Fruit fly (Drosophila melanogaster): Measurements from ENCODE around the gene SPE.

The SPE gene

DNA sequence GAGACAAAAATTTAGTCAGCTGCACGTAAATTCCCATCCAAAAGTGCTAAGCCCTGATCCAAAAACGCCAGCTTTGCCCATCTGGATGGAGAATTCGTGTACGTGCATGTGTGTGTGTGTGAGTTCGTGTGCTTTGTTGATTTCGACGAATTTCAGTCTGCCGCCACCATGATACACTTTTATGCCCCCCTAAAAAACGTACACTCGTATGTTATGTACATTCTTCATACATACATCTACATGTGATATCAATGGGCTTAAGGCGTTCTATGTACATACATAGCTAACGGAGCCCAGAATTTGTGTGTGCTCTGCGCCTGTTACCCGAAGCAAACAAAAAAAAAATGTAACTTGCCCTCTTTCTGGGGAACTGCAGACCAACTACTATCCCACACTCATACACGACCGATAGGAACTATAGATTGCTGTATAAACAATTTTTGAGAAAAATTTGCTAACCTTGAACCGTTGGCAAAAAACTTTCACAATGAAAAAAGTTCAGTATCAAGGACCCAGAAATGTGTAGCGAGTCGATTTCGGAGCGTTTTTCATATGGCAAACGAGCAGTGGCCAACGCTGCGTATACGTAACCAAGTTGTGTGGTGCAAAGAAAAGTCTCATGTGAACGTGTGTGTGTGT, 39.8 kb downstream of the SPE start (continued):
- TF ChIP-seq knrl (GFP tag; IDR thresholded peaks at IDR 0.05; ENCODE audit: partially characterized antibody), result no peak
- no peak for TF ChIP-seq CG16815 (GFP tag; optimal IDR thresholded peaks at IDR 0.05)
- TF ChIP-seq rib (GFP tag; IDR thresholded peaks at IDR 0.05), result peak; percentile 67; the same call in 1 of the 2 replicates
- peak; percentile 38 for TF ChIP-seq D19A (tag; optimal IDR thresholded peaks at IDR 0.05)
- no peak for TF ChIP-seq Hr51 (GFP tag; optimal IDR thresholded peaks at IDR 0.05)
- peak; percentile 39 for TF ChIP-seq ATbp (GFP tag; optimal IDR thresholded peaks at IDR 0.05)
- TF ChIP-seq Tbp (GFP tag; optimal IDR thresholded peaks at IDR 0.05), result no peak
- no peak for TF ChIP-seq CG14441 (GFP tag; IDR thresholded peaks at IDR 0.05)
- TF ChIP-seq esg (GFP tag; conservative IDR thresholded peaks at IDR 0.05), result no peak
- TF ChIP-seq Dp (GFP tag; optimal IDR thresholded peaks at IDR 0.05), result no peak
- TF ChIP-seq CG16813 (GFP tag; IDR thresholded peaks at IDR 0.05; ENCODE audit: partially characterized antibody), result no peak
- no peak for TF ChIP-seq ato (GFP tag; IDR thresholded peaks at IDR 0.05; ENCODE audit: partially characterized antibody)
- TF ChIP-seq CG11093 (GFP tag; IDR thresholded peaks at IDR 0.05), result no peak
- peak; percentile 34 for TF ChIP-seq CG4328 (GFP tag; optimal IDR thresholded peaks at IDR 0.05)
- peak; percentile 13 for TF ChIP-seq CG9727 (GFP tag; optimal IDR thresholded peaks at IDR 0.05)
- TF ChIP-seq CG1233 (GFP tag; optimal IDR thresholded peaks at IDR 0.05), result peak; percentile 21
- TF ChIP-seq CG3847 (GFP tag; IDR thresholded peaks at IDR 0.05), result no peak
- peak; percentile 52 for TF ChIP-seq CG10431 (GFP tag; optimal IDR thresholded peaks at IDR 0.05)
- TF ChIP-seq Hey (tag; optimal IDR thresholded peaks at IDR 0.05), result peak; percentile 41
- no peak for TF ChIP-seq oc (tag; optimal IDR thresholded peaks at IDR 0.05)
- TF ChIP-seq CG3065 (GFP tag; optimal IDR thresholded peaks at IDR 0.05), result no peak
- no peak for TF ChIP-seq CG6791 (GFP tag; IDR thresholded peaks at IDR 0.05; ENCODE audit: partially characterized antibody)
- no peak for TF ChIP-seq CG12219 (GFP tag; optimal IDR thresholded peaks at IDR 0.05)
- TF ChIP-seq sug (tag; optimal IDR thresholded peaks at IDR 0.05), result peak; percentile 81
- TF ChIP-seq CG1792 (GFP tag; optimal IDR thresholded peaks at IDR 0.05), result no peak
- TF ChIP-seq CG7271 (tag; optimal IDR thresholded peaks at IDR 0.05), result no peak
- TF ChIP-seq usp (GFP tag; optimal IDR thresholded peaks at IDR 0.05), result no peak
- no peak for TF ChIP-seq eve (GFP tag; optimal IDR thresholded peaks at IDR 0.05)
- TF ChIP-seq Rx (GFP tag; IDR thresholded peaks at IDR 0.05), result no peak
- no peak for TF ChIP-seq Meics (GFP tag; optimal IDR thresholded peaks at IDR 0.05)
- TF ChIP-seq chif (GFP tag; optimal IDR thresholded peaks at IDR 0.05), result no peak
- TF ChIP-seq CG15601 (tag; optimal IDR thresholded peaks at IDR 0.05), result peak; percentile 35
- TF ChIP-seq hkb (optimal IDR thresholded peaks at IDR 0.05), result no peak
- no peak for TF ChIP-seq hkb (GFP tag; IDR thresholded peaks at IDR 0.05)
- no peak for TF ChIP-seq Aef1 (GFP tag; IDR thresholded peaks at IDR 0.05)
- no peak for TF ChIP-seq Dfd (GFP tag; optimal IDR thresholded peaks at IDR 0.05)
- TF ChIP-seq fru (optimal IDR thresholded peaks at IDR 0.05), result no peak
- no peak for TF ChIP-seq Vsx1 (GFP tag; optimal IDR thresholded peaks at IDR 0.05)
- TF ChIP-seq Taf1 (GFP tag; IDR thresholded peaks at IDR 0.05), result no peak
- TF ChIP-seq Dbx (GFP tag; IDR thresholded peaks at IDR 0.05), result no peak
- no peak for TF ChIP-seq H15 (GFP tag; IDR thresholded peaks at IDR 0.05)
- no peak for TF ChIP-seq fd3F (GFP tag; optimal IDR thresholded peaks at IDR 0.05)
- peak; percentile 19 for TF ChIP-seq scrt (GFP tag; optimal IDR thresholded peaks at IDR 0.05)
- TF ChIP-seq br (optimal IDR thresholded peaks at IDR 0.05), result no peak
- TF ChIP-seq D (optimal IDR thresholded peaks at IDR 0.05), result no peak
- no peak for TF ChIP-seq D (GFP tag; optimal IDR thresholded peaks at IDR 0.05)
- peak; percentile 33 for TF ChIP-seq CG3281 (GFP tag; optimal IDR thresholded peaks at IDR 0.05)
- TF ChIP-seq ken (GFP tag; IDR thresholded peaks at IDR 0.05), result no peak
- no peak for TF ChIP-seq CG33213 (GFP tag; optimal IDR thresholded peaks at IDR 0.05)
- TF ChIP-seq grn (GFP tag; optimal IDR thresholded peaks at IDR 0.05), result no peak
- no peak for TF ChIP-seq HmgD (GFP tag; optimal IDR thresholded peaks at IDR 0.05)
- no peak for TF ChIP-seq peb (GFP tag; IDR thresholded peaks at IDR 0.05)
